Worm (Caenorhabditis elegans) whole organism, young adult: ENCODE data around the gene fce-2.

Experiments used
- C06A6.2 ChIP-seq: fragments of 200-800 bp; sonication (Bioruptor generic); conservative IDR thresholded peaks from 2 replicates; pipeline ENCODE4 v1.3.6; 2022; ENCODE audit warnings: missing genetic modification characterization, missing compliant biosample characterization
- D2030.7 ChIP-seq: fragments of 200-800 bp; sonication (Bioruptor generic); IDR thresholded peaks from 2 replicates; pipeline ENCODE4 v1.3.6; 2022; ENCODE audit warnings: missing genetic modification reagents, missing genetic modification characterization, missing compliant biosample characterization
- F39B2.1 ChIP-seq: fragments of 200-800 bp; sonication (Bioruptor generic); IDR thresholded peaks from 2 replicates; pipeline ENCODE4 v1.3.6; 2022; ENCODE audit warnings: missing genetic modification reagents, missing genetic modification characterization, missing compliant biosample characterization
- F49E8.2 ChIP-seq: sonication (generic microtip); optimal IDR thresholded peaks from 3 replicates; lab custom pipeline; 2017; ENCODE audit warnings: missing genetic modification characterization, mild to moderate bottlenecking, missing compliant biosample characterization, antibody characterized with exemption, moderate library complexity; ENCODE audit not compliant: insufficient read depth
- F57A8.1 ChIP-seq: fragments of 200-800 bp; sonication (Bioruptor generic); optimal IDR thresholded peaks from 2 replicates; lab custom pipeline; 2018; ENCODE audit warnings: mild to moderate bottlenecking, missing genetic modification characterization, moderate library complexity, missing compliant biosample characterization
- T07F8.4 ChIP-seq: sonication (generic microtip); optimal IDR thresholded peaks from 2 replicates; lab custom pipeline; 2016; ENCODE audit warnings: mild to moderate bottlenecking, missing genetic modification characterization, moderate library complexity, missing compliant biosample characterization
- Y53F4B.3 ChIP-seq: fragments of 200-800 bp; sonication (Bioruptor generic); IDR thresholded peaks from 2 replicates; pipeline ENCODE4 v1.3.6; 2022; ENCODE audit warnings: missing genetic modification reagents, missing genetic modification characterization, missing compliant biosample characterization
- Y53G8AR.9 ChIP-seq: fragments of 200-800 bp; sonication (Bioruptor generic); conservative IDR thresholded peaks from 2 replicates; pipeline ENCODE4 v1.3.6; 2022; ENCODE audit warnings: missing genetic modification reagents, missing genetic modification characterization, missing compliant biosample characterization
- Y56A3A.18 ChIP-seq: fragments of 200-800 bp; sonication (Bioruptor generic); IDR thresholded peaks from 2 replicates; pipeline ENCODE4 v1.3.6; 2022; ENCODE audit warnings: missing genetic modification reagents, missing genetic modification characterization, missing compliant biosample characterization
- Y95B8A.8 ChIP-seq: fragments of 200-800 bp; sonication (Bioruptor generic); IDR thresholded peaks from 2 replicates; pipeline ENCODE4 v1.3.6; 2022; ENCODE audit warnings: missing genetic modification reagents, missing genetic modification characterization, missing compliant biosample characterization
- ama-1 ChIP-seq, 3 experiments: fragments of 150-350 bp in 1 of 3; sonication (generic microtip) in 2 of 3; optimal IDR thresholded peaks; 2 replicates each; lab custom pipeline; 2014 to 2018; ENCODE audit warnings: missing biosample characterization in 2 of 3, missing genetic modification characterization in 2 of 3, missing genetic modification reagents in 2 of 3
- aptf-3 ChIP-seq: fragments of 200-800 bp; sonication (Bioruptor generic); IDR thresholded peaks from 2 replicates; pipeline ENCODE4 v1.3.6; 2022; ENCODE audit warnings: missing genetic modification characterization, missing compliant biosample characterization
- athp-1 ChIP-seq: sonication (generic microtip); optimal IDR thresholded peaks from 2 replicates; lab custom pipeline; 2017; ENCODE audit warnings: mild to moderate bottlenecking, missing genetic modification characterization, missing compliant biosample characterization
- attf-5 ChIP-seq: fragments of 200-800 bp; sonication (Bioruptor generic); optimal IDR thresholded peaks from 2 replicates; lab custom pipeline; 2018; ENCODE audit warnings: mild to moderate bottlenecking, missing genetic modification characterization, missing compliant biosample characterization
- bed-1 ChIP-seq: fragments of 200-800 bp; sonication (Bioruptor generic); IDR thresholded peaks from 2 replicates; pipeline ENCODE4 v1.3.6; 2022; ENCODE audit warnings: missing genetic modification reagents, missing genetic modification characterization, missing compliant biosample characterization
- cebp-1 ChIP-seq, 2 experiments: fragments of 200-800 bp in 1 of 2; sonication (Bioruptor generic) in 1 of 2; sonication (generic microtip) in 1 of 2; IDR thresholded peaks in 1 of 2; optimal IDR thresholded peaks in 1 of 2; 2 replicates each; pipeline versions ENCODE4 v1.3.6 to Lab custom; 2017 to 2022; ENCODE audit warnings: missing compliant biosample characterization in 2 of 2, missing genetic modification characterization in 2 of 2, mild to moderate bottlenecking in 1 of 2, missing genetic modification reagents in 1 of 2, moderate library complexity in 1 of 2
- ceh-58 ChIP-seq: fragments of 200-800 bp; sonication (Bioruptor generic); IDR thresholded peaks from 2 replicates; pipeline ENCODE4 v1.3.6; 2022; ENCODE audit warnings: missing genetic modification characterization, missing compliant biosample characterization
- dox-1 ChIP-seq: fragments of 200-800 bp; sonication (Bioruptor generic); IDR thresholded peaks from 2 replicates; pipeline ENCODE4 v1.3.6; 2022; ENCODE audit warnings: missing genetic modification reagents, missing genetic modification characterization, missing compliant biosample characterization
- efl-1 ChIP-seq: fragments of 150-350 bp; optimal IDR thresholded peaks from 2 replicates; lab custom pipeline; 2014; ENCODE audit warnings: missing biosample characterization, missing genetic modification reagents, missing genetic modification characterization
- egl-18 ChIP-seq: fragments of 200-800 bp; sonication (Bioruptor generic); IDR thresholded peaks from 2 replicates; pipeline ENCODE4 v1.3.6; 2022; ENCODE audit warnings: missing genetic modification reagents, missing genetic modification characterization, missing compliant biosample characterization
- ekl-4 ChIP-seq: fragments of 200-800 bp; sonication (Bioruptor generic); IDR thresholded peaks from 2 replicates; pipeline ENCODE4 v1.3.6; 2022; ENCODE audit warnings: missing genetic modification reagents, missing genetic modification characterization, missing compliant biosample characterization
- fkh-3 ChIP-seq: sonication (generic microtip); optimal IDR thresholded peaks from 2 replicates; lab custom pipeline; 2016; ENCODE audit warnings: mild to moderate bottlenecking, missing genetic modification characterization, missing compliant biosample characterization
- gei-17 ChIP-seq: fragments of 200-800 bp; sonication (Bioruptor generic); optimal IDR thresholded peaks from 2 replicates; lab custom pipeline; 2018; ENCODE audit warnings: mild to moderate bottlenecking, missing genetic modification characterization, missing compliant biosample characterization
- hlh-26 ChIP-seq: fragments of 200-800 bp; sonication (Bioruptor generic); conservative IDR thresholded peaks from 2 replicates; pipeline ENCODE4 v1.3.6; 2022; ENCODE audit warnings: missing genetic modification reagents, missing genetic modification characterization, missing compliant biosample characterization
- let-526 ChIP-seq: fragments of 200-800 bp; sonication (Bioruptor generic); IDR thresholded peaks from 2 replicates; pipeline ENCODE4 v1.3.6; 2022; ENCODE audit warnings: missing genetic modification reagents, missing genetic modification characterization, missing compliant biosample characterization
- let-607 ChIP-seq, 2 experiments: fragments of 200-800 bp in 1 of 2; sonication (Bioruptor generic) in 1 of 2; sonication (generic microtip) in 1 of 2; optimal IDR thresholded peaks; 2 replicates each; lab custom pipeline; 2016 to 2018; ENCODE audit warnings: mild to moderate bottlenecking in 2 of 2, missing compliant biosample characterization in 2 of 2, missing genetic modification characterization in 2 of 2, moderate library complexity in 2 of 2, missing genotype in 1 of 2
- lin-40 ChIP-seq: sonication (generic microtip); optimal IDR thresholded peaks from 2 replicates; lab custom pipeline; 2016; ENCODE audit warnings: missing genetic modification characterization, mild to moderate bottlenecking, missing compliant biosample characterization, missing genotype, missing genetic modification reagents
- lsy-27 ChIP-seq: sonication (generic microtip); optimal IDR thresholded peaks from 2 replicates; lab custom pipeline; 2017; ENCODE audit warnings: missing genetic modification characterization, mild to moderate bottlenecking, missing compliant biosample characterization, antibody characterized with exemption, missing genotype, borderline replicate concordance; ENCODE audit not compliant: insufficient read depth
- madf-10 ChIP-seq: sonication (generic microtip); optimal IDR thresholded peaks from 2 replicates; lab custom pipeline; 2016; ENCODE audit warnings: mild to moderate bottlenecking, missing genetic modification characterization, missing compliant biosample characterization
- madf-6 ChIP-seq: fragments of 200-800 bp; sonication (Bioruptor generic); IDR thresholded peaks from 2 replicates; pipeline ENCODE4 v1.3.6; 2022; ENCODE audit warnings: missing genetic modification reagents, missing genetic modification characterization, missing compliant biosample characterization
- mcd-1 ChIP-seq: fragments of 200-800 bp; sonication (Bioruptor generic); IDR thresholded peaks from 2 replicates; pipeline ENCODE4 v1.3.6; 2022; ENCODE audit warnings: missing genetic modification reagents, missing genetic modification characterization, missing compliant biosample characterization
- mel-28 ChIP-seq: sonication (generic microtip); optimal IDR thresholded peaks from 2 replicates; lab custom pipeline; 2016; ENCODE audit warnings: borderline replicate concordance, mild to moderate bottlenecking, missing genetic modification characterization, missing compliant biosample characterization
- nfya-2 ChIP-seq: fragments of 200-800 bp; sonication (Bioruptor generic); IDR thresholded peaks from 2 replicates; pipeline ENCODE4 v1.3.6; 2022; ENCODE audit warnings: missing genetic modification reagents, missing genetic modification characterization, missing compliant biosample characterization
- nhr-179 ChIP-seq: sonication (generic microtip); optimal IDR thresholded peaks from 2 replicates; lab custom pipeline; 2016; ENCODE audit warnings: mild to moderate bottlenecking, missing genetic modification characterization, missing compliant biosample characterization
- nhr-80 ChIP-seq: sonication (generic microtip); optimal IDR thresholded peaks from 2 replicates; lab custom pipeline; 2016; ENCODE audit warnings: missing genetic modification characterization, missing compliant biosample characterization
- repo-1 ChIP-seq: sonication (generic microtip); optimal IDR thresholded peaks from 2 replicates; lab custom pipeline; 2017; ENCODE audit warnings: mild to moderate bottlenecking, missing genetic modification characterization, missing compliant biosample characterization
- rpc-1 ChIP-seq, 2 experiments: fragments of 150-350 bp in 1 of 2; sonication (generic microtip) in 1 of 2; optimal IDR thresholded peaks; 2 replicates each; lab custom pipeline; 2014 to 2018; ENCODE audit warnings: missing biosample characterization in 1 of 2, missing genetic modification characterization in 1 of 2, missing genetic modification reagents in 1 of 2, missing genotype in 1 of 2
- sea-2 ChIP-seq: fragments of 200-800 bp; sonication (Bioruptor generic); IDR thresholded peaks from 2 replicates; pipeline ENCODE4 v1.3.6; 2022; ENCODE audit warnings: missing genetic modification characterization, missing compliant biosample characterization
- tbp1 ChIP-seq: fragments of 200-800 bp; sonication (Bioruptor generic); optimal IDR thresholded peaks from 2 replicates; lab custom pipeline; 2018; ENCODE audit warnings: mild to moderate bottlenecking, missing genetic modification characterization, missing compliant biosample characterization
- tbx-9 ChIP-seq: sonication (generic microtip); optimal IDR thresholded peaks from 2 replicates; lab custom pipeline; 2016; ENCODE audit warnings: borderline replicate concordance, missing genetic modification characterization, inconsistent platforms, missing compliant biosample characterization
- ztf-18 ChIP-seq: sonication (generic microtip); optimal IDR thresholded peaks from 2 replicates; lab custom pipeline; 2016; ENCODE audit warnings: missing genotype, mild to moderate bottlenecking, missing genetic modification characterization, missing compliant biosample characterization
- ztf-28 ChIP-seq: fragments of 200-800 bp; sonication (Bioruptor generic); IDR thresholded peaks from 2 replicates; pipeline ENCODE4 v1.3.6; 2022; ENCODE audit warnings: missing genetic modification reagents, missing genetic modification characterization, missing compliant biosample characterization

Gene fce-2

ce11 chrV:20479013-20479739, 54.1 kb downstream of the fce-2 start, which contains the start of the genes calf-1 and rpl-2 (continued):
- TF ChIP-seq attf-5 (GFP tag; lab: Kevin White, UChicago) (peak; percentile 51), tbp1 (peak; percentile 13), madf-6 (GFP tag; lab: Robert Waterston, UW) (peak; percentile 60; the same call in 1 of the 2 replicates), madf-10 (tag; lab: Kevin White, UChicago) (peak; percentile 7), ztf-18 (tag; lab: Kevin White, UChicago) (no peak), ceh-58 (no peak), F39B2.1 (GFP tag; lab: Robert Waterston, UW) (no peak), gei-17 (no peak), bed-1 (GFP tag; lab: Robert Waterston, UW) (no peak), efl-1 (GFP tag; lab: Kevin White, UChicago) (peak; percentile 21), F57A8.1 (GFP tag; lab: Kevin White, UChicago) (no peak), Y56A3A.18 (GFP tag; lab: Robert Waterston, UW) (no peak), D2030.7 (peak; percentile 69; the same call in 1 of the 2 replicates), lsy-27 (tag; lab: Kevin White, UChicago) (no peak), C06A6.2 (GFP tag; lab: Robert Waterston, UW) (no peak), tbx-9 (tag; lab: Kevin White, UChicago) (no peak), aptf-3 (no peak)

- TF ChIP-seq madf-6 (GFP tag; lab: Robert Waterston, UW), result peak; percentile 50
These were observed 55.1 kb downstream of the fce-2 start for ce11 chrV:20480227-20480626.

ce11 chrV:20480790-20481189, 55.7 kb downstream of the fce-2 start:
- TF ChIP-seq nhr-80 (no peak), nfya-2 (GFP tag; lab: Robert Waterston, UW) (no peak), egl-18 (GFP tag; lab: Robert Waterston, UW) (no peak), athp-1 (tag; lab: Kevin White, UChicago) (no peak), mel-28 (no peak), hlh-26 (no peak), rpc-1 (optimal IDR thresholded peaks at IDR 0.05; lab: Kevin White, UChicago) (no peak), rpc-1 (tag; optimal IDR thresholded peaks at IDR 0.05; lab: Kevin White, UChicago) (no peak), C06A6.2 (GFP tag; lab: Robert Waterston, UW) (no peak), tbx-9 (tag; lab: Kevin White, UChicago) (no peak), T07F8.4 (tag; lab: Kevin White, UChicago) (no peak), Y95B8A.8 (GFP tag; lab: Robert Waterston, UW) (no peak), lin-40 (tag; lab: Kevin White, UChicago) (no peak), fkh-3 (tag; lab: Kevin White, UChicago) (no peak), let-526 (GFP tag; lab: Robert Waterston, UW) (no peak), ztf-18 (tag; lab: Kevin White, UChicago) (no peak), sea-2 (GFP tag; lab: Robert Waterston, UW) (no peak), cebp-1 (GFP tag; IDR thresholded peaks at IDR 0.05; lab: Robert Waterston, UW) (no peak), cebp-1 (tag; optimal IDR thresholded peaks at IDR 0.05; lab: Kevin White, UChicago) (peak; percentile 4), mcd-1 (GFP tag; lab: Robert Waterston, UW) (peak; percentile 46; the same call in 1 of the 2 replicates), dox-1 (0 out of 2 replicates have a peak, but pooled peaks have one; percentile 7), Y53F4B.3 (GFP tag; lab: Robert Waterston, UW) (no peak), let-607 (tag; optimal IDR thresholded peaks at IDR 0.05; lab: Kevin White, UChicago) (no peak), repo-1 (tag; lab: Kevin White, UChicago) (no peak), ztf-28 (no peak), ama-1 (optimal IDR thresholded peaks at IDR 0.05; lab: Kevin White, UChicago) (no peak), ama-1 (GFP tag; optimal IDR thresholded peaks at IDR 0.05; lab: Kevin White, UChicago) (no peak), aptf-3 (peak; percentile 89; the same call in 1 of the 2 replicates), nhr-179 (no peak), ekl-4 (GFP tag; lab: Robert Waterston, UW) (peak; percentile 83), Y53G8AR.9 (peak; percentile 84), F49E8.2 (tag; lab: Kevin White, UChicago) (no peak)
